Worm (Caenorhabditis elegans) whole organism, L2 larva: ENCODE results near the gene T14B4.20.

Source experiments
- aly-2 ChIP-seq: fragments of 150-350 bp; optimal IDR thresholded peaks from 2 replicates; lab custom pipeline; 2014; ENCODE audit warnings: missing biosample characterization, missing genetic modification characterization
- ceh-82 ChIP-seq: fragments of 150-350 bp; optimal IDR thresholded peaks from 2 replicates; lab custom pipeline; 2014; ENCODE audit warnings: missing biosample characterization, missing genetic modification characterization
- dmd-4 ChIP-seq: sonication (generic microtip); optimal IDR thresholded peaks from 2 replicates; lab custom pipeline; 2017; ENCODE audit warnings: missing biosample characterization, missing genetic modification characterization
- fos-1 ChIP-seq: fragments of 150-350 bp; optimal IDR thresholded peaks from 2 replicates; lab custom pipeline; 2014; ENCODE audit warnings: missing biosample characterization, missing genetic modification characterization
- lin-39 ChIP-seq: fragments of 150-350 bp; optimal IDR thresholded peaks from 2 replicates; lab custom pipeline; 2014; ENCODE audit warnings: missing biosample characterization, missing genetic modification reagents, missing genetic modification characterization
- nhr-10 ChIP-seq: sonication (generic microtip); optimal IDR thresholded peaks from 2 replicates; lab custom pipeline; 2017; ENCODE audit warnings: missing biosample characterization, missing genetic modification characterization
- sma-9 ChIP-seq, 2 experiments: fragments of 150-350 bp in 1 of 2; sonication (generic microtip) in 1 of 2; optimal IDR thresholded peaks; 2 replicates each; lab custom pipeline; 2014 to 2016; ENCODE audit warnings: missing genetic modification characterization in 2 of 2, mild to moderate bottlenecking in 1 of 2, missing biosample characterization in 1 of 2, missing compliant biosample characterization in 1 of 2, missing genetic modification reagents in 1 of 2, moderate library complexity in 1 of 2
- snpc-4 ChIP-seq: fragments of 150-350 bp; optimal IDR thresholded peaks from 2 replicates; lab custom pipeline; 2014; ENCODE audit warnings: missing biosample characterization, missing genetic modification characterization
- unc-39 ChIP-seq: fragments of 150-350 bp; optimal IDR thresholded peaks from 2 replicates; lab custom pipeline; 2014; ENCODE audit warnings: missing biosample characterization, missing genetic modification characterization

DNA sequence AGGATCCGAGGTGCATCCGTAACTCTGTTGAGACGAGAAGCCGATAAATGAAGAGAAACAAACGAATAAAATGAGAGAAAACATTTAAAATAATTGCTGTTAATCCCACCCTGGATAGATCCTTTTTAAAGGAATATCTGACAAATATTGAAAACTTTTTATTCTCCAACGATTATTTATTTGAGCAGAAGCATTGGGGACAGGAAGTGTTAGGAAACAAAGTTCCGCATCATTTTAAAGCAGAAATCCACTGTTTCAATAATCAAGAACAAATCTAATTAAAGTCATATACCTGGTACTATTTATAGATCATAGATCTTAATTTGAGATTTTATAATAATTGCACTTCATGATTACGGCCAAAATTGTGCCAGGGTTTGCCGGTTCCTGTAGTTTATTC lies 34.2 kb downstream of the T14B4.20 start, which contains the start of gene F41G3.20:
- TF ChIP-seq fos-1 (no peak), snpc-4 (tag; lab: Kevin White, UChicago) (no peak), aly-2 (tag; lab: Kevin White, UChicago) (no peak), sma-9 (GFP tag; optimal IDR thresholded peaks at IDR 0.05; lab: Kevin White, UChicago) (no peak), sma-9 (tag; optimal IDR thresholded peaks at IDR 0.05; lab: Kevin White, UChicago) (no peak), lin-39 (no peak), nhr-10 (tag; lab: Kevin White, UChicago) (no peak), ceh-82 (tag; lab: Kevin White, UChicago) (no peak), dmd-4 (tag; lab: Kevin White, UChicago) (no peak), unc-39 (no peak)
